Worm (Caenorhabditis elegans) whole organism, L4 larva: ENCODE data around the gene C09E7.4.
A peak's percentile ranks its signal among the peaks of the same experiment; 100 is the strongest.

Experiments
- F49E8.2 ChIP-seq: sonication (generic microtip); optimal IDR thresholded peaks from 2 replicates; lab custom pipeline; 2016; ENCODE audit warnings: missing compliant biosample characterization, mild to moderate bottlenecking, missing genetic modification characterization, borderline replicate concordance
- R02D3.7 ChIP-seq: fragments of 150-350 bp; sonication (generic microtip); optimal IDR thresholded peaks from 3 replicates; lab custom pipeline; 2014; ENCODE audit warnings: missing biosample characterization, missing genetic modification characterization
- T20F7.1 ChIP-seq: fragments of 200-800 bp; sonication (Bioruptor generic); optimal IDR thresholded peaks from 2 replicates; lab custom pipeline; 2018; ENCODE audit warnings: mild to moderate bottlenecking, missing genetic modification characterization, missing compliant biosample characterization
- T26A8.4 ChIP-seq: fragments of 200-800 bp; sonication (Bioruptor generic); IDR thresholded peaks from 2 replicates; pipeline ENCODE4 v1.3.6; 2022; ENCODE audit warnings: missing genetic modification characterization, missing compliant biosample characterization
- Y105C5A.15 ChIP-seq: fragments of 200-800 bp; sonication (Bioruptor generic); IDR thresholded peaks from 2 replicates; pipeline ENCODE4 v1.3.6; 2022; ENCODE audit warnings: missing genetic modification characterization, missing compliant biosample characterization
- Y48G9A.11 ChIP-seq: fragments of 200-800 bp; sonication (Bioruptor generic); IDR thresholded peaks from 2 replicates; pipeline ENCODE4 v1.3.6; 2022; ENCODE audit warnings: missing genetic modification reagents, missing genetic modification characterization, missing compliant biosample characterization
- Y5F2A.4 ChIP-seq: fragments of 200-800 bp; sonication (Bioruptor generic); optimal IDR thresholded peaks from 2 replicates; lab custom pipeline; 2018; ENCODE audit warnings: mild to moderate bottlenecking, missing genetic modification characterization, missing compliant biosample characterization
- aha-1 ChIP-seq: fragments of 150-350 bp; peaks from one replicate; lab custom pipeline; 2014; ENCODE audit warnings: missing biosample characterization, missing genetic modification characterization
- aly-2 ChIP-seq: sonication (generic microtip); optimal IDR thresholded peaks from 2 replicates; lab custom pipeline; 2018; ENCODE audit warnings: missing biosample characterization, missing genetic modification characterization
- ama-1 ChIP-seq: fragments of 150-350 bp; optimal IDR thresholded peaks from 2 replicates; lab custom pipeline; 2014; ENCODE audit warnings: inconsistent platforms, mixed read lengths
- arid-1 ChIP-seq: fragments of 200-800 bp; sonication (Bioruptor generic); conservative IDR thresholded peaks from 2 replicates; pipeline ENCODE4 v1.3.6; 2022; ENCODE audit warnings: missing genetic modification reagents, missing genetic modification characterization, missing compliant biosample characterization
- ceh-32 ChIP-seq: sonication (generic microtip); optimal IDR thresholded peaks from 2 replicates; lab custom pipeline; 2016; ENCODE audit warnings: mild to moderate bottlenecking, missing genetic modification characterization, missing compliant biosample characterization; ENCODE audit not compliant: poor library complexity
- ceh-82 ChIP-seq: sonication (generic microtip); optimal IDR thresholded peaks from 2 replicates; lab custom pipeline; 2017; ENCODE audit warnings: missing biosample characterization, missing genetic modification characterization
- cey-2 ChIP-seq: sonication (generic microtip); optimal IDR thresholded peaks from 3 replicates; lab custom pipeline; 2017; ENCODE audit warnings: missing genetic modification characterization, mild to moderate bottlenecking, missing compliant biosample characterization, antibody characterized with exemption, borderline replicate concordance; ENCODE audit not compliant: insufficient read depth
- ctbp-1 ChIP-seq: fragments of 200-800 bp; sonication (Bioruptor generic); IDR thresholded peaks from 2 replicates; pipeline ENCODE4 v1.3.6; 2022; ENCODE audit warnings: missing genetic modification reagents, missing genetic modification characterization, missing compliant biosample characterization
- dmd-6 ChIP-seq: fragments of 200-800 bp; sonication (Bioruptor generic); IDR thresholded peaks from 2 replicates; pipeline ENCODE4 v1.3.6; 2022; ENCODE audit warnings: missing genetic modification reagents, missing genetic modification characterization, missing compliant biosample characterization
- dmd-9 ChIP-seq: fragments of 200-800 bp; sonication (Bioruptor generic); IDR thresholded peaks from 2 replicates; pipeline ENCODE4 v1.3.6; 2022; ENCODE audit warnings: missing genetic modification reagents, missing genetic modification characterization, missing compliant biosample characterization
- duxl-1 ChIP-seq: sonication (generic microtip); optimal IDR thresholded peaks from 2 replicates; lab custom pipeline; 2016; ENCODE audit warnings: mild to moderate bottlenecking, missing genetic modification characterization, moderate library complexity, missing compliant biosample characterization; ENCODE audit not compliant: poor library complexity
- dve-1 ChIP-seq: sonication (generic microtip); optimal IDR thresholded peaks from 2 replicates; lab custom pipeline; 2017; ENCODE audit warnings: antibody characterized with exemption, mild to moderate bottlenecking, missing genetic modification characterization, missing compliant biosample characterization; ENCODE audit not compliant: insufficient read depth
- egl-43 ChIP-seq: fragments of 200-800 bp; sonication (Bioruptor generic); IDR thresholded peaks from 2 replicates; pipeline ENCODE4 v1.3.6; 2022; ENCODE audit warnings: missing genetic modification reagents, missing genetic modification characterization, missing compliant biosample characterization
- fkh-10 ChIP-seq: fragments of 150-350 bp; optimal IDR thresholded peaks from 2 replicates; lab custom pipeline; 2014; ENCODE audit warnings: missing biosample characterization, missing genetic modification reagents, missing genetic modification characterization
- hlh-11 ChIP-seq: fragments of 200-800 bp; sonication (Bioruptor generic); optimal IDR thresholded peaks from 2 replicates; lab custom pipeline; 2018; ENCODE audit warnings: mild to moderate bottlenecking, missing genetic modification characterization, missing compliant biosample characterization
- jun-1 ChIP-seq: fragments of 150-350 bp; optimal IDR thresholded peaks from 2 replicates; lab custom pipeline; 2014; ENCODE audit warnings: missing biosample characterization, missing genetic modification reagents, missing genetic modification characterization
- lim-7 ChIP-seq: fragments of 200-800 bp; sonication (Bioruptor generic); IDR thresholded peaks from 2 replicates; pipeline ENCODE4 v1.3.6; 2022; ENCODE audit warnings: missing genetic modification characterization, missing compliant biosample characterization
- lin-1 ChIP-seq: fragments of 200-800 bp; sonication (Bioruptor generic); IDR thresholded peaks from 2 replicates; pipeline ENCODE4 v1.3.6; 2022; ENCODE audit warnings: missing genetic modification reagents, missing genetic modification characterization, missing compliant biosample characterization
- lin-13 ChIP-seq: fragments of 150-350 bp; optimal IDR thresholded peaks from 2 replicates; lab custom pipeline; 2014; ENCODE audit warnings: missing biosample characterization, missing genetic modification reagents, missing genetic modification characterization
- lin-38 ChIP-seq: fragments of 200-800 bp; sonication (Bioruptor generic); IDR thresholded peaks from 2 replicates; pipeline ENCODE4 v1.3.6; 2022; ENCODE audit warnings: missing genetic modification reagents, missing genetic modification characterization, missing compliant biosample characterization
- lir-3 ChIP-seq: sonication (generic microtip); optimal IDR thresholded peaks from 2 replicates; lab custom pipeline; 2016; ENCODE audit warnings: mild to moderate bottlenecking, missing genetic modification characterization, missing compliant biosample characterization
- madf-5 ChIP-seq, 2 experiments: fragments of 200-800 bp; sonication (Bioruptor generic); IDR thresholded peaks; 2 replicates each; pipeline ENCODE4 v1.3.6; 2022; ENCODE audit warnings: missing compliant biosample characterization in 2 of 2, missing genetic modification characterization in 2 of 2
- nhr-11 ChIP-seq: fragments of 150-350 bp; optimal IDR thresholded peaks from 2 replicates; lab custom pipeline; 2014; ENCODE audit warnings: missing biosample characterization, missing genetic modification characterization
- nhr-41 ChIP-seq: fragments of 200-800 bp; sonication (Bioruptor generic); IDR thresholded peaks from 2 replicates; pipeline ENCODE4 v1.3.6; 2022; ENCODE audit warnings: missing genetic modification reagents, missing genetic modification characterization, missing compliant biosample characterization
- nhr-76 ChIP-seq: fragments of 150-350 bp; optimal IDR thresholded peaks from 2 replicates; lab custom pipeline; 2014; ENCODE audit warnings: missing biosample characterization, missing genetic modification characterization
- php-3 ChIP-seq: fragments of 200-800 bp; sonication (Bioruptor generic); IDR thresholded peaks from 2 replicates; pipeline ENCODE4 v1.3.6; 2022; ENCODE audit warnings: missing genetic modification reagents, missing genetic modification characterization, missing compliant biosample characterization
- rbr-2 ChIP-seq: sonication (generic microtip); optimal IDR thresholded peaks from 2 replicates; lab custom pipeline; 2016; ENCODE audit warnings: missing genotype, missing genetic modification characterization, missing compliant biosample characterization
- sdz-12 ChIP-seq: fragments of 200-800 bp; sonication (Bioruptor generic); optimal IDR thresholded peaks from 2 replicates; lab custom pipeline; 2018; ENCODE audit warnings: mild to moderate bottlenecking, missing genetic modification characterization, missing compliant biosample characterization
- snpc-1.2 ChIP-seq: fragments of 200-800 bp; sonication (Bioruptor generic); IDR thresholded peaks from 2 replicates; pipeline ENCODE4 v1.3.6; 2022; ENCODE audit warnings: missing genetic modification reagents, missing genetic modification characterization, missing compliant biosample characterization
- tra-1 ChIP-seq: fragments of 200-800 bp; sonication (Bioruptor generic); IDR thresholded peaks from 2 replicates; pipeline ENCODE4 v1.3.6; 2022; ENCODE audit warnings: missing genetic modification reagents, missing genetic modification characterization, missing compliant biosample characterization
- unc-130 ChIP-seq: sonication (generic microtip); optimal IDR thresholded peaks from 2 replicates; lab custom pipeline; 2016; ENCODE audit warnings: missing genetic modification reagents, missing genetic modification characterization, missing compliant biosample characterization
- unc-62 ChIP-seq, 3 experiments: fragments of 150-350 bp in 1 of 3; sonication (generic microtip); optimal IDR thresholded peaks in 2 of 3; peaks in 1 of 3; 1 replicate in 1 of 3; 2 replicates in 2 of 3; lab custom pipeline; 2014 to 2017; ENCODE audit warnings: missing biosample characterization in 3 of 3, missing genetic modification characterization in 3 of 3, missing genetic modification reagents in 3 of 3, missing genotype in 1 of 3

C09E7.4 gene

ce11 chrIII:6536945-6537568, at the start of gene C09E7.4:
Gene C09E7.4 (minus strand): TSS chrIII:6536995.
- TF ChIP-seq ama-1 (lab: Kevin White, UChicago) = no peak
- TF ChIP-seq rbr-2 (tag; lab: Kevin White, UChicago) = peak; percentile 7
- no peak for TF ChIP-seq Y5F2A.4 (GFP tag; lab: Kevin White, UChicago)
- TF ChIP-seq lin-38 (GFP tag; lab: Robert Waterston, UW) = no peak
- no peak for TF ChIP-seq nhr-11
- no peak for TF ChIP-seq unc-130
- no peak for TF ChIP-seq aly-2
- no peak for TF ChIP-seq snpc-1.2 (GFP tag; lab: Robert Waterston, UW)
- TF ChIP-seq aha-1 (tag; lab: Kevin White, UChicago) = peak; percentile 96
- TF ChIP-seq dmd-6 (GFP tag; lab: Robert Waterston, UW) = no peak
- TF ChIP-seq jun-1 (tag; lab: Kevin White, UChicago) = no peak
- no peak for TF ChIP-seq sdz-12 (GFP tag; lab: Kevin White, UChicago)
- no peak for TF ChIP-seq ceh-32 (tag; lab: Kevin White, UChicago)
- no peak for TF ChIP-seq F49E8.2 (tag; lab: Kevin White, UChicago)
- TF ChIP-seq unc-62 (GFP tag; optimal IDR thresholded peaks at IDR 0.05 in 1 of 2; lab: Kevin White, UChicago) = peak in 1 of 2 experiments; percentile 77
- TF ChIP-seq unc-62 (tag; optimal IDR thresholded peaks at IDR 0.05; lab: Kevin White, UChicago) = no peak
- TF ChIP-seq, all 104 proteins: peak for 3

DNA sequence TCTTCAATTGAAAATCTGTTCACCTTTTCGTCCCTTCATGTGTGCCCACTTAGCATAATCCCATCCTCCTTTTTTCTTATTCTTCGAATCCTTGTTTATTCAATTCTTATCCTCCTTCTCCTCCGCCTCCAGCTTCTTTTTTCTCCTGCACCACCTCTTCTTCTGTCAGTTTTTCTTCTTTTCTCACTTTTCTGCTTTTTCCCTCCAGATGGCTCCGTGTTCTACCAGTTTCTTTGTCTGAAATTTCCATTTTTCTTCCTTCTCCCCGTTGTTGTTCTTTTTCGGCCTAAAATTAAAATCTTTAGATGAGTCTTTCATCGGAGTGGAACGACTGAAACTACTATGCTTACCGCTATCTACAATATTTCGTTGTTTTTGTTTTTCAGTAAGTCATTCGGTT, 44.8 kb upstream of the C09E7.4 start, which contains the start of gene acr-21:
Gene acr-21 (plus strand): TSS at position 301 of the 400 bp plus-strand sequence.
- peak; percentile 3 for TF ChIP-seq fkh-10
- no peak for TF ChIP-seq unc-130

ce11 chrIII:6579398-6579797, 42.6 kb upstream of the C09E7.4 start, which contains the start of gene F27B3.8:
Gene F27B3.8 (plus strand): TSS chrIII:6579698.
- TF ChIP-seq Y105C5A.15 (GFP tag; lab: Robert Waterston, UW) = no peak
- TF ChIP-seq hlh-11 (tag; lab: Kevin White, UChicago) = no peak
- no peak for TF ChIP-seq egl-43 (GFP tag; lab: Robert Waterston, UW)
- TF ChIP-seq lim-7 (GFP tag; lab: Robert Waterston, UW) = no peak
- TF ChIP-seq dve-1 (tag; lab: Kevin White, UChicago) = no peak
- TF ChIP-seq madf-5 (GFP tag; IDR thresholded peaks at IDR 0.05; lab: Robert Waterston, UW) = no peak
- TF ChIP-seq nhr-41 (GFP tag; lab: Robert Waterston, UW) = no peak
- no peak for TF ChIP-seq nhr-76 (tag; lab: Kevin White, UChicago)
- TF ChIP-seq Y48G9A.11 (GFP tag; lab: Robert Waterston, UW) = no peak
- TF ChIP-seq ctbp-1 = no peak
- no peak for TF ChIP-seq lin-1 (GFP tag; lab: Robert Waterston, UW)
- no peak for TF ChIP-seq duxl-1 (tag; lab: Kevin White, UChicago)
- no peak for TF ChIP-seq tra-1
- TF ChIP-seq dmd-9 (GFP tag; lab: Robert Waterston, UW) = no peak
- no peak for TF ChIP-seq aly-2
- TF ChIP-seq cey-2 (tag; lab: Kevin White, UChicago) = no peak
- no peak for TF ChIP-seq R02D3.7 (tag; lab: Kevin White, UChicago)
- TF ChIP-seq T20F7.1 (GFP tag; lab: Kevin White, UChicago) = no peak
- TF ChIP-seq ceh-82 (tag; lab: Kevin White, UChicago) = no peak

DNA sequence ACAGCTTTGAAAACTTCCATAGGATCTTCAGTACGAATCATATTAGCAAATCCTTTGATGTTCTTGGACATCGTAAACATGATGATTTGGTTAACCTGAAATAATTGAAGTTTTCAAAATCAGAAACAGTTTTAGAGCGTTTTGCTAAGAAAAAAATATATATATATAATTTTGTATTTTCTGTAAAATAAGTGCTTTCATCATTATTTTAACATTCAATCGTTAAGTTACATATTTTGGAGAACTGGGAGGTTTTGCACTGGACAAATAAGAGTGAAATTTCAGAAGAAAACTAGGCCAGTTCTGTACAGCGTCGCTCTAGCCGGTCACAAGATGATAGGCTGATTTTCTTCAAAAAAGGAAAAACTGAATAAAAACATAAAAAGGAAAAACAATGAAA, 41.7 kb upstream of the C09E7.4 start, which contains the start of gene F27B3.6:
Gene F27B3.6 (minus strand): TSS at position 101 of the 400 bp plus-strand sequence.
- TF ChIP-seq T26A8.4 (GFP tag; lab: Robert Waterston, UW) (no peak), aha-1 (tag; lab: Kevin White, UChicago) (no peak), php-3 (no peak), nhr-11 (no peak), F49E8.2 (tag; lab: Kevin White, UChicago) (no peak), arid-1 (GFP tag; lab: Robert Waterston, UW) (no peak), lir-3 (tag; lab: Kevin White, UChicago) (no peak), lin-13 (GFP tag; lab: Kevin White, UChicago) (no peak), dmd-6 (GFP tag; lab: Robert Waterston, UW) (no peak)
